Fruit fly (Drosophila melanogaster): ENCODE data around the gene VhaPPA1-2.
A peak's percentile ranks its signal among the peaks of the same experiment; 100 is the strongest.

VhaPPA1-2 gene

dm6 chr3R:14886011-14886534 lies 14.0 kb downstream of the VhaPPA1-2 start, which contains the start of the genes Rrp6, CG33331 and CG33332:
Gene Rrp6, minus strand, starts transcription at chr3R:14886246.
Gene CG33331, plus strand, starts transcription at chr3R:14886456.
Gene CG33332, plus strand, starts transcription at chr3R:14886456.
- TF ChIP-seq gl (tag; optimal IDR thresholded peaks at IDR 0.05) (no peak), CG15710 (tag; optimal IDR thresholded peaks at IDR 0.05) (peak; percentile 69), D1 (tag; optimal IDR thresholded peaks at IDR 0.05) (no peak), fd96Ca (GFP tag; IDR thresholded peaks at IDR 0.05) (no peak), CG34367 (tag; optimal IDR thresholded peaks at IDR 0.05) (peak; percentile 62), CG17806 (tag; optimal IDR thresholded peaks at IDR 0.05) (peak; percentile 49), Snoo (tag; optimal IDR thresholded peaks at IDR 0.05) (peak; percentile 46), Ets98B (GFP tag; IDR thresholded peaks at IDR 0.05) (peak; percentile 57), EcR (GFP tag; optimal IDR thresholded peaks at IDR 0.05) (no peak), CG10348 (GFP tag; IDR thresholded peaks at IDR 0.05) (no peak), CG32121 (GFP tag; IDR thresholded peaks at IDR 0.05) (peak; percentile 78), rn (GFP tag; IDR thresholded peaks at IDR 0.05) (0 out of 2 replicates have a peak, but pooled peaks have one; percentile 10), CG14655 (GFP tag; optimal IDR thresholded peaks at IDR 0.05) (no peak), CG8159 (tag; optimal IDR thresholded peaks at IDR 0.05) (peak; percentile 27), CG12605 (GFP tag; IDR thresholded peaks at IDR 0.05) (no peak), CG4496 (GFP tag; IDR thresholded peaks at IDR 0.05) (peak; percentile 61; the same call in 2 of the 3 replicates), CG8301 (tag; optimal IDR thresholded peaks at IDR 0.05) (no peak), Pif1A (GFP tag; optimal IDR thresholded peaks at IDR 0.05) (no peak), CG9948 (tag; optimal IDR thresholded peaks at IDR 0.05) (peak; percentile 54), Pif1B (GFP tag; optimal IDR thresholded peaks at IDR 0.05) (no peak), CG13204 (GFP tag; optimal IDR thresholded peaks at IDR 0.05) (no peak)

- TF ChIP-seq CG14655 (GFP tag; optimal IDR thresholded peaks at IDR 0.05) = no peak
- TF ChIP-seq CG17806 (tag; optimal IDR thresholded peaks at IDR 0.05) = no peak
- TF ChIP-seq CG9948 (tag; optimal IDR thresholded peaks at IDR 0.05) = no peak
- TF ChIP-seq EcR (GFP tag; optimal IDR thresholded peaks at IDR 0.05) = no peak
- TF ChIP-seq CG32121 (GFP tag; IDR thresholded peaks at IDR 0.05) = no peak
- no peak for TF ChIP-seq CG8301 (tag; optimal IDR thresholded peaks at IDR 0.05)
- no peak for TF ChIP-seq Snoo (tag; optimal IDR thresholded peaks at IDR 0.05)
Measured at dm6 chr3R:14880861-14881260, 19.2 kb downstream of the VhaPPA1-2 start.

- TF ChIP-seq Snoo (tag; optimal IDR thresholded peaks at IDR 0.05) = no peak
- no peak for TF ChIP-seq CG8159 (tag; optimal IDR thresholded peaks at IDR 0.05)
- TF ChIP-seq CG8301 (tag; optimal IDR thresholded peaks at IDR 0.05) = no peak
- no peak for TF ChIP-seq D1 (tag; optimal IDR thresholded peaks at IDR 0.05)
- TF ChIP-seq gl (tag; optimal IDR thresholded peaks at IDR 0.05) = no peak
- peak; percentile 53 for TF ChIP-seq CG32121 (GFP tag; IDR thresholded peaks at IDR 0.05)
- TF ChIP-seq CG12605 (GFP tag; IDR thresholded peaks at IDR 0.05) = no peak
- no peak for TF ChIP-seq CG34367 (tag; optimal IDR thresholded peaks at IDR 0.05)
- no peak for TF ChIP-seq CG10348 (GFP tag; IDR thresholded peaks at IDR 0.05)
- no peak for TF ChIP-seq Pif1B (GFP tag; optimal IDR thresholded peaks at IDR 0.05)
- no peak for TF ChIP-seq CG9948 (tag; optimal IDR thresholded peaks at IDR 0.05)
- peak; percentile 29; the same call in 1 of the 2 replicates for TF ChIP-seq Ets98B (GFP tag; IDR thresholded peaks at IDR 0.05)
- no peak for TF ChIP-seq CG17806 (tag; optimal IDR thresholded peaks at IDR 0.05)
- TF ChIP-seq CG14655 (GFP tag; optimal IDR thresholded peaks at IDR 0.05) = no peak
- TF ChIP-seq fd96Ca (GFP tag; IDR thresholded peaks at IDR 0.05) = no peak
Measured at dm6 chr3R:14879207-14879863, 20.7 kb downstream of the VhaPPA1-2 start, which contains the start of gene CG3631. Gene CG3631, plus strand, starts transcription at chr3R:14879457.

DNA sequence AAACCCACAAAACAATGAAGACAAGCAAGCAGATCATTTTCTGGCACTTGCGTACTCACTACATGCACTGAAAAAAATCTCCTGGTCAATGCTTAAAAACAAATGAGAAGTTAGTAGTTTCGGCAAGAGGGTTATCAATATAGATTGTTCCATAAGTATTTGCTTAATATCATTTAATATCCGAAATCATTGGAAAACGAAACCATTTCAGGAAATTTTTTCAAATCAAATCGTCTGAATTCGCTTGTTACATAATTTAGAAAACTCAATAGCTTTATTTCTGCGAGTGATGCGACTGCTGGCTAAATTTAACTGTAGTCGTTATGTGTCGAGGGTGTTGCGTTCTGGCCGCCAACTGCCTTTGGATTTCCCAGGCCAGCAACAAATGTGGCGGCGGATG lies 21.9 kb downstream of the VhaPPA1-2 start:
- TF ChIP-seq CG8159 (tag; optimal IDR thresholded peaks at IDR 0.05) = no peak
- TF ChIP-seq fd96Ca (GFP tag; IDR thresholded peaks at IDR 0.05) = no peak
- no peak for TF ChIP-seq CG4496 (GFP tag; IDR thresholded peaks at IDR 0.05)

- peak; percentile 60; the same call in 1 of the 2 replicates for TF ChIP-seq CG12605 (GFP tag; IDR thresholded peaks at IDR 0.05)
- TF ChIP-seq CG4496 (GFP tag; IDR thresholded peaks at IDR 0.05) = no peak
- no peak for TF ChIP-seq CG32121 (GFP tag; IDR thresholded peaks at IDR 0.05)
Measured at dm6 chr3R:14875965-14876331, 24.1 kb downstream of the VhaPPA1-2 start.

dm6 chr3R:14875274-14875964 lies 24.7 kb downstream of the VhaPPA1-2 start, which contains the start of gene btsz:
Gene btsz, minus strand, starts transcription at chr3R:14875488.
- TF ChIP-seq CG34367 (tag; optimal IDR thresholded peaks at IDR 0.05) (no peak), CG9948 (tag; optimal IDR thresholded peaks at IDR 0.05) (no peak), Snoo (tag; optimal IDR thresholded peaks at IDR 0.05) (no peak), Ets98B (GFP tag; IDR thresholded peaks at IDR 0.05) (no peak), CG17806 (tag; optimal IDR thresholded peaks at IDR 0.05) (no peak), CG12605 (GFP tag; IDR thresholded peaks at IDR 0.05) (no peak), fd96Ca (GFP tag; IDR thresholded peaks at IDR 0.05) (no peak), CG8301 (tag; optimal IDR thresholded peaks at IDR 0.05) (no peak), gl (tag; optimal IDR thresholded peaks at IDR 0.05) (no peak), rn (GFP tag; IDR thresholded peaks at IDR 0.05) (no peak), CG32121 (GFP tag; IDR thresholded peaks at IDR 0.05) (no peak), CG14655 (GFP tag; optimal IDR thresholded peaks at IDR 0.05) (no peak), CG8159 (tag; optimal IDR thresholded peaks at IDR 0.05) (no peak), CG13204 (GFP tag; optimal IDR thresholded peaks at IDR 0.05) (no peak), CG4496 (GFP tag; IDR thresholded peaks at IDR 0.05) (no peak), Pif1B (GFP tag; optimal IDR thresholded peaks at IDR 0.05) (no peak), EcR (GFP tag; optimal IDR thresholded peaks at IDR 0.05) (no peak), Pif1A (GFP tag; optimal IDR thresholded peaks at IDR 0.05) (no peak), D1 (tag; optimal IDR thresholded peaks at IDR 0.05) (no peak), CG10348 (GFP tag; IDR thresholded peaks at IDR 0.05) (no peak)
